Worm (Caenorhabditis elegans): Measurements from ENCODE around the gene H06I04.6.

The H06I04.6 gene

DNA sequence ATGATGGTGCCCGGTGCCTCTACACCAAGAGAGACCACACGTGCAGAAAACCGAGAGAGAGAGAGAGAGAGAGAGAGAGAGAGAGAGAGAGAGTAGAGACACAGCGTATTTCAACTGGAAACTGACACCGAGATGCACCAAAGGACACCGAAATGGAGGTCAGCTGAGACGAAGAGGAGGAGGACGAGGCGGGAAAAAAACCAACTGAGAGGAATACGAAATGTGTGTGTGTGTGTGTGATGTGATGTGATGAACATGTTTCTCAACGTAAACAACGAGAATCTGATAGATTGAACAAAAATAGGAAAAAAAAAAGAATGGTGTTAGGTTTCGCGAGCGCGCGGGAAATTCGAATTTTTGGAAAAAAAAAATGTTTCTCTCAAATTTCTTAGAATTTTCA lies 26.8 kb downstream of the H06I04.6 start (continued):
- TF ChIP-seq gmeb-1 (tag; optimal IDR thresholded peaks at IDR 0.05) (peak; percentile 56), lin-39 (tag; optimal IDR thresholded peaks at IDR 0.05) (no peak)

DNA sequence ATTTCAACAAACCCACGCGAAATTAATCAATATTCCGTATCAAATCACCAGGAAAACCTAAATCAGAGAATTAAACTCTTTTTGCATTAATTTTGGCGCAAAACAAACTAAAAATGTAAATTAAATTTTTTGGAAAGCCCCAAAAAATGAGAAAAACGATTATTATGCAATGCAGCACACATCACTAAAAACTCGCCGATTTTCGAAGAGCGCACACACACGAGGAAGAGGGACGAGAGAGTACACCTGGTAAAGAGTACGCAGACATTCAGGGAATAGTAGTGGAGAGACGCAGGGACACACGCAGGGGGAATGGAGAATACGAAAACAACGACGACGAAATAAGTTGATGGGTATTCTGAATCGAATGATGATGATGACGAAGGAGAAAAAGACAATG lies 28.2 kb downstream of the H06I04.6 start:
- no peak for TF ChIP-seq skn-1 (tag; optimal IDR thresholded peaks at IDR 0.05)
- TF ChIP-seq fos-1 (tag; optimal IDR thresholded peaks at IDR 0.05): peak; percentile 39
- no peak for TF ChIP-seq ztf-4 (tag; optimal IDR thresholded peaks at IDR 0.05)
- TF ChIP-seq nhr-11 (tag; optimal IDR thresholded peaks at IDR 0.05): no peak
- no peak for TF ChIP-seq lin-11 (tag; optimal IDR thresholded peaks at IDR 0.05)
- no peak for TF ChIP-seq nhr-237 (tag; optimal IDR thresholded peaks at IDR 0.05)
- TF ChIP-seq R02D3.7 (tag; optimal IDR thresholded peaks at IDR 0.05): no peak
- TF ChIP-seq nhr-6 (tag; optimal IDR thresholded peaks at IDR 0.05): peak; percentile 27
- TF ChIP-seq sma-3 (GFP tag; optimal IDR thresholded peaks at IDR 0.05): no peak
- TF ChIP-seq elt-3 (tag; optimal IDR thresholded peaks at IDR 0.05): no peak
- no peak for TF ChIP-seq aly-2 (tag; optimal IDR thresholded peaks at IDR 0.05)
- no peak for TF ChIP-seq mab-5 (tag; optimal IDR thresholded peaks at IDR 0.05)
- peak; percentile 32 for TF ChIP-seq egl-27 (tag; optimal IDR thresholded peaks at IDR 0.05)
- TF ChIP-seq peb-1 (tag; optimal IDR thresholded peaks at IDR 0.05): no peak
- no peak for TF ChIP-seq unc-62 (GFP tag; optimal IDR thresholded peaks at IDR 0.05)
- peak; percentile 60 for TF ChIP-seq nhr-25 (tag; optimal IDR thresholded peaks at IDR 0.05)
- TF ChIP-seq ZK546.5 (tag; optimal IDR thresholded peaks at IDR 0.05): no peak
- TF ChIP-seq nhr-23 (tag; optimal IDR thresholded peaks at IDR 0.05): no peak
- peak; percentile 76 for TF ChIP-seq sma-9 (GFP tag; optimal IDR thresholded peaks at IDR 0.05)
- TF ChIP-seq sma-9 (tag; optimal IDR thresholded peaks at IDR 0.05): no peak
- no peak for TF ChIP-seq unc-39 (tag; optimal IDR thresholded peaks at IDR 0.05)
- no peak for TF ChIP-seq sem-4 (tag; optimal IDR thresholded peaks at IDR 0.05)
- TF ChIP-seq unc-55 (GFP tag; optimal IDR thresholded peaks at IDR 0.05): peak; percentile 87
- TF ChIP-seq alr-1 (tag; optimal IDR thresholded peaks at IDR 0.05): no peak
- TF ChIP-seq lsy-2 (tag; optimal IDR thresholded peaks at IDR 0.05): peak; percentile 35 to 75
- no peak for TF ChIP-seq ztf-1 (GFP tag; conservative IDR thresholded peaks at IDR 0.05)
- TF ChIP-seq C34F6.9 (tag; optimal IDR thresholded peaks at IDR 0.05): peak; percentile 81
- peak; percentile 34 for TF ChIP-seq gmeb-1 (tag; optimal IDR thresholded peaks at IDR 0.05)
- TF ChIP-seq ama-1 (optimal IDR thresholded peaks at IDR 0.05): no peak
- TF ChIP-seq ceh-16 (tag; optimal IDR thresholded peaks at IDR 0.05): no peak
- TF ChIP-seq mbf-1 (tag; optimal IDR thresholded peaks at IDR 0.05): no peak
- TF ChIP-seq crh-2 (tag; optimal IDR thresholded peaks at IDR 0.05): peak; percentile 63
- TF ChIP-seq nhr-10 (tag; optimal IDR thresholded peaks at IDR 0.05): no peak
- no peak for TF ChIP-seq snpc-4 (tag; optimal IDR thresholded peaks at IDR 0.05)
- TF ChIP-seq ztf-11 (tag; optimal IDR thresholded peaks at IDR 0.05): no peak
- no peak for TF ChIP-seq lin-39 (tag; optimal IDR thresholded peaks at IDR 0.05)
- peak; percentile 15 for TF ChIP-seq lin-13 (GFP tag; optimal IDR thresholded peaks at IDR 0.05)
- peak; percentile 85 for TF ChIP-seq nhr-129 (tag; optimal IDR thresholded peaks at IDR 0.05)
- no peak for TF ChIP-seq elt-1 (tag; optimal IDR thresholded peaks at IDR 0.05)
- no peak for TF ChIP-seq nhr-21 (tag; optimal IDR thresholded peaks at IDR 0.05)
- TF ChIP-seq ceh-82 (tag; optimal IDR thresholded peaks at IDR 0.05): no peak
- no peak for TF ChIP-seq nhr-77 (tag; optimal IDR thresholded peaks at IDR 0.05)
- no peak for TF ChIP-seq dmd-4 (tag; optimal IDR thresholded peaks at IDR 0.05)
- TF ChIP-seq F13H6.1 (tag; optimal IDR thresholded peaks at IDR 0.05): peak; percentile 56
- TF ChIP-seq Y55F3AM.14 (GFP tag; optimal IDR thresholded peaks at IDR 0.05): no peak
- TF ChIP-seq blmp-1 (tag; optimal IDR thresholded peaks at IDR 0.05; ENCODE audit: insufficient read depth): no peak
- peak; percentile 81 to 86 for TF ChIP-seq mdl-1 (tag; optimal IDR thresholded peaks at IDR 0.05)
- peak; percentile 3 for TF ChIP-seq zag-1 (tag; optimal IDR thresholded peaks at IDR 0.05)
- TF ChIP-seq nhr-12 (tag; optimal IDR thresholded peaks at IDR 0.05): no peak

Measured in whole organism, L2 larva.